Fruit fly (Drosophila melanogaster) whole organism: Measurements from ENCODE around the gene IFT52.

Experiments
- Dll ChIP-seq: fragments of >200 bp; optimal IDR thresholded peaks from 2 replicates; lab custom pipeline; 2017
- EcR ChIP-seq, 2 experiments: fragments of >200 bp; optimal IDR thresholded peaks; 2 replicates each; lab custom pipeline; 2017; ENCODE audit warnings: missing biosample characterization in 2 of 2, missing genetic modification characterization in 2 of 2, missing genetic modification reagents in 2 of 2
- psq ChIP-seq: fragments of >200 bp; optimal IDR thresholded peaks from 2 replicates; lab custom pipeline; 2017
- usp ChIP-seq: fragments of >200 bp; optimal IDR thresholded peaks from 2 replicates; lab custom pipeline; 2017; ENCODE audit warnings: missing biosample characterization, missing genetic modification characterization, mixed read lengths

- TF ChIP-seq EcR (GFP tag; optimal IDR thresholded peaks at IDR 0.05; lab: Kevin White, UChicago) (no peak), usp (GFP tag; lab: Kevin White, UChicago) (no peak), psq (no peak), Dll (no peak)
These were observed 3.5 kb downstream of the IFT52 start for dm6 chr2L:6553797-6554188.
